Worm (Caenorhabditis elegans) whole organism, late embryonic: ENCODE results near the gene F59D12.2.

Source experiments
- T23F11.4 ChIP-seq: fragments of 200-800 bp; sonication (Bioruptor generic); optimal IDR thresholded peaks from 2 replicates; lab custom pipeline; 2018; ENCODE audit warnings: mild to moderate bottlenecking, missing genetic modification characterization, missing compliant biosample characterization
- ceh-48 ChIP-seq: sonication (generic microtip); optimal IDR thresholded peaks from 2 replicates; lab custom pipeline; 2016; ENCODE audit warnings: missing genetic modification characterization, inconsistent platforms, missing compliant biosample characterization
- dmd-4 ChIP-seq: sonication (generic microtip); optimal IDR thresholded peaks from 2 replicates; lab custom pipeline; 2016; ENCODE audit warnings: borderline replicate concordance, missing genetic modification characterization, missing compliant biosample characterization
- lim-6 ChIP-seq: sonication (generic microtip); optimal IDR thresholded peaks from 2 replicates; lab custom pipeline; 2016; ENCODE audit warnings: missing genetic modification characterization, missing compliant biosample characterization
- mec-3 ChIP-seq: sonication (generic microtip); optimal IDR thresholded peaks from 2 replicates; lab custom pipeline; 2016; ENCODE audit warnings: borderline replicate concordance, missing genetic modification characterization, missing compliant biosample characterization
- nfya-1 ChIP-seq: sonication (generic microtip); optimal IDR thresholded peaks from 2 replicates; lab custom pipeline; 2017; ENCODE audit warnings: missing genetic modification characterization, mild to moderate bottlenecking, missing compliant biosample characterization, antibody characterized with exemption, moderate library complexity
- nhr-232 ChIP-seq: sonication (generic microtip); optimal IDR thresholded peaks from 2 replicates; lab custom pipeline; 2016; ENCODE audit warnings: missing genetic modification characterization, missing compliant biosample characterization
- odd-2 ChIP-seq: sonication (generic microtip); optimal IDR thresholded peaks from 2 replicates; lab custom pipeline; 2017; ENCODE audit warnings: antibody characterized with exemption, mild to moderate bottlenecking, missing genetic modification characterization, missing compliant biosample characterization
- pha-4 ChIP-seq: fragments of 150-350 bp; optimal IDR thresholded peaks from 2 replicates; lab custom pipeline; 2018; ENCODE audit warnings: missing biosample characterization, missing genetic modification reagents, missing genetic modification characterization
- syd-9 ChIP-seq: sonication (generic microtip); optimal IDR thresholded peaks from 2 replicates; lab custom pipeline; 2016; ENCODE audit warnings: mild to moderate bottlenecking, missing genetic modification characterization, moderate library complexity, missing compliant biosample characterization
- unc-55 ChIP-seq: sonication (generic microtip); optimal IDR thresholded peaks from 2 replicates; lab custom pipeline; 2017; ENCODE audit warnings: missing biosample characterization, missing genetic modification reagents, missing genetic modification characterization

DNA sequence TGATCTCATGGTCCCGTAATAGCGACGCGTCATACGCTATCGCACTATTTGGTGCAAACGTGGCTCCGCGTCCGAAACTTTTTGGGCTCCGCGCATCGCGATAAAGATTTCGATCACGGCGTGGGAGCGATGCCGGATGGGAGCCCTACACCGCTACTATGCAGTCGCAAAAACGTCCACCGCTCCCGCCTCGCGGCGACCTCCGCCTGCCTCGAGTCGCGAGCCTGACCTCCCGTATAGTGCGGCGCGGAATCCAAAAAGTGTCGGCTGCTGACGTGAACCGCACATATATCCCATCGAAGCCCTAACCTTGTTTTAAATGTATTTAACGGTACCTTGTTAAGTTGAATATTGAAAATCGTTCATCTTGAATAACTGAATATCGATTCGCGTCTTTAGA, 25.1 kb downstream of the F59D12.2 start:
- TF ChIP-seq dmd-4 (tag; lab: Kevin White, UChicago) = no peak
- TF ChIP-seq nhr-232 (tag; lab: Kevin White, UChicago) = no peak
- TF ChIP-seq lim-6 (tag; lab: Kevin White, UChicago) = no peak
- no peak for TF ChIP-seq odd-2 (tag; lab: Kevin White, UChicago)
- no peak for TF ChIP-seq unc-55 (GFP tag; lab: Kevin White, UChicago)
- TF ChIP-seq syd-9 (tag; lab: Kevin White, UChicago) = no peak
- TF ChIP-seq nfya-1 (tag; lab: Kevin White, UChicago) = no peak
- TF ChIP-seq pha-4 (tag; lab: Kevin White, UChicago) = no peak
- no peak for TF ChIP-seq ceh-48 (tag; lab: Kevin White, UChicago)
- TF ChIP-seq mec-3 (tag; lab: Kevin White, UChicago) = no peak
- TF ChIP-seq T23F11.4 (GFP tag; lab: Kevin White, UChicago) = no peak
